Worm (Caenorhabditis elegans) whole organism, young adult: ENCODE results near the gene npr-32.
A peak's percentile ranks its signal among the peaks of the same experiment; 100 is the strongest.

Source experiments
- B0336.3 ChIP-seq: fragments of 200-800 bp; sonication (Bioruptor generic); IDR thresholded peaks from 2 replicates; pipeline ENCODE4 v1.3.6; 2022; ENCODE audit warnings: missing genetic modification characterization, missing compliant biosample characterization
- D2030.7 ChIP-seq: fragments of 200-800 bp; sonication (Bioruptor generic); IDR thresholded peaks from 2 replicates; pipeline ENCODE4 v1.3.6; 2022; ENCODE audit warnings: missing genetic modification reagents, missing genetic modification characterization, missing compliant biosample characterization
- F39B2.1 ChIP-seq: fragments of 200-800 bp; sonication (Bioruptor generic); IDR thresholded peaks from 2 replicates; pipeline ENCODE4 v1.3.6; 2022; ENCODE audit warnings: missing genetic modification reagents, missing genetic modification characterization, missing compliant biosample characterization
- F49E8.2 ChIP-seq: sonication (generic microtip); optimal IDR thresholded peaks from 3 replicates; lab custom pipeline; 2017; ENCODE audit warnings: missing genetic modification characterization, mild to moderate bottlenecking, missing compliant biosample characterization, antibody characterized with exemption, moderate library complexity; ENCODE audit not compliant: insufficient read depth
- F52B5.7 ChIP-seq: sonication (generic microtip); optimal IDR thresholded peaks from 2 replicates; lab custom pipeline; 2016; ENCODE audit warnings: mild to moderate bottlenecking, missing genetic modification characterization, missing compliant biosample characterization
- F57C9.4 ChIP-seq: sonication (generic microtip); optimal IDR thresholded peaks from 2 replicates; lab custom pipeline; 2017; ENCODE audit warnings: mild to moderate bottlenecking, missing genetic modification characterization, missing compliant biosample characterization
- K11D2.4 ChIP-seq: fragments of 200-800 bp; sonication (Bioruptor generic); IDR thresholded peaks from 2 replicates; pipeline ENCODE4 v1.3.6; 2022; ENCODE audit warnings: missing genetic modification reagents, missing genetic modification characterization, missing compliant biosample characterization
- Y67H2A.10 ChIP-seq: fragments of 200-800 bp; sonication (Bioruptor generic); conservative IDR thresholded peaks from 2 replicates; pipeline ENCODE4 v1.3.6; 2022; ENCODE audit warnings: missing genetic modification reagents, missing genetic modification characterization, missing compliant biosample characterization
- Y95B8A.8 ChIP-seq: fragments of 200-800 bp; sonication (Bioruptor generic); IDR thresholded peaks from 2 replicates; pipeline ENCODE4 v1.3.6; 2022; ENCODE audit warnings: missing genetic modification reagents, missing genetic modification characterization, missing compliant biosample characterization
- ama-1 ChIP-seq, 3 experiments: fragments of 150-350 bp in 1 of 3; sonication (generic microtip) in 2 of 3; optimal IDR thresholded peaks; 2 replicates each; lab custom pipeline; 2014 to 2018; ENCODE audit warnings: missing biosample characterization in 2 of 3, missing genetic modification characterization in 2 of 3, missing genetic modification reagents in 2 of 3
- athp-1 ChIP-seq: sonication (generic microtip); optimal IDR thresholded peaks from 2 replicates; lab custom pipeline; 2017; ENCODE audit warnings: mild to moderate bottlenecking, missing genetic modification characterization, missing compliant biosample characterization
- attf-3 ChIP-seq: fragments of 200-800 bp; sonication (Bioruptor generic); conservative IDR thresholded peaks from 2 replicates; pipeline ENCODE4 v1.3.6; 2022; ENCODE audit warnings: missing genetic modification reagents, missing genetic modification characterization, missing compliant biosample characterization
- attf-6 ChIP-seq: fragments of 200-800 bp; sonication (Bioruptor generic); IDR thresholded peaks from 2 replicates; pipeline ENCODE4 v1.3.6; 2022; ENCODE audit warnings: missing genetic modification reagents, missing genetic modification characterization, missing compliant biosample characterization
- ceh-40 ChIP-seq: fragments of 200-800 bp; sonication (Bioruptor generic); IDR thresholded peaks from 2 replicates; pipeline ENCODE4 v1.3.6; 2022; ENCODE audit warnings: missing genetic modification characterization, missing compliant biosample characterization
- die-1 ChIP-seq: sonication (generic microtip); optimal IDR thresholded peaks from 2 replicates; lab custom pipeline; 2016; ENCODE audit warnings: missing genotype, mild to moderate bottlenecking, missing genetic modification characterization, missing compliant biosample characterization
- dpff-1 ChIP-seq: sonication (generic microtip); optimal IDR thresholded peaks from 2 replicates; lab custom pipeline; 2017; ENCODE audit warnings: mild to moderate bottlenecking, missing genetic modification characterization, missing compliant biosample characterization
- egl-18 ChIP-seq: fragments of 200-800 bp; sonication (Bioruptor generic); IDR thresholded peaks from 2 replicates; pipeline ENCODE4 v1.3.6; 2022; ENCODE audit warnings: missing genetic modification reagents, missing genetic modification characterization, missing compliant biosample characterization
- egrh-3 ChIP-seq: fragments of 200-800 bp; sonication (Bioruptor generic); IDR thresholded peaks from 2 replicates; pipeline ENCODE4 v1.3.6; 2022; ENCODE audit warnings: missing genetic modification reagents, missing genetic modification characterization, missing compliant biosample characterization
- gei-17 ChIP-seq: fragments of 200-800 bp; sonication (Bioruptor generic); optimal IDR thresholded peaks from 2 replicates; lab custom pipeline; 2018; ENCODE audit warnings: mild to moderate bottlenecking, missing genetic modification characterization, missing compliant biosample characterization
- hlh-26 ChIP-seq: fragments of 200-800 bp; sonication (Bioruptor generic); conservative IDR thresholded peaks from 2 replicates; pipeline ENCODE4 v1.3.6; 2022; ENCODE audit warnings: missing genetic modification reagents, missing genetic modification characterization, missing compliant biosample characterization
- hmg-20 ChIP-seq: fragments of 200-800 bp; sonication (Bioruptor generic); IDR thresholded peaks from 2 replicates; pipeline ENCODE4 v1.3.6; 2022; ENCODE audit warnings: missing genetic modification reagents, missing genetic modification characterization, missing compliant biosample characterization
- let-607 ChIP-seq, 2 experiments: fragments of 200-800 bp in 1 of 2; sonication (Bioruptor generic) in 1 of 2; sonication (generic microtip) in 1 of 2; optimal IDR thresholded peaks; 2 replicates each; lab custom pipeline; 2016 to 2018; ENCODE audit warnings: mild to moderate bottlenecking in 2 of 2, missing compliant biosample characterization in 2 of 2, missing genetic modification characterization in 2 of 2, moderate library complexity in 2 of 2, missing genotype in 1 of 2
- lin-35 ChIP-seq, 3 experiments: fragments of 150-350 bp in 2 of 3; sonication (generic microtip) in 1 of 3; optimal IDR thresholded peaks; 2 replicates each; lab custom pipeline; 2014 to 2018; ENCODE audit warnings: missing biosample characterization in 3 of 3, missing genetic modification characterization in 3 of 3, missing genetic modification reagents in 3 of 3
- lir-1 ChIP-seq: fragments of 200-800 bp; sonication (Bioruptor generic); conservative IDR thresholded peaks from 2 replicates; pipeline ENCODE4 v1.3.6; 2022; ENCODE audit warnings: missing genetic modification reagents, missing genetic modification characterization, missing compliant biosample characterization
- lsy-27 ChIP-seq: sonication (generic microtip); optimal IDR thresholded peaks from 2 replicates; lab custom pipeline; 2017; ENCODE audit warnings: missing genetic modification characterization, mild to moderate bottlenecking, missing compliant biosample characterization, antibody characterized with exemption, missing genotype, borderline replicate concordance; ENCODE audit not compliant: insufficient read depth
- madf-3 ChIP-seq: fragments of 200-800 bp; sonication (Bioruptor generic); IDR thresholded peaks from 2 replicates; pipeline ENCODE4 v1.3.6; 2022; ENCODE audit warnings: missing genetic modification reagents, missing genetic modification characterization, missing compliant biosample characterization
- mcd-1 ChIP-seq: fragments of 200-800 bp; sonication (Bioruptor generic); IDR thresholded peaks from 2 replicates; pipeline ENCODE4 v1.3.6; 2022; ENCODE audit warnings: missing genetic modification reagents, missing genetic modification characterization, missing compliant biosample characterization
- mel-28 ChIP-seq: sonication (generic microtip); optimal IDR thresholded peaks from 2 replicates; lab custom pipeline; 2016; ENCODE audit warnings: borderline replicate concordance, mild to moderate bottlenecking, missing genetic modification characterization, missing compliant biosample characterization
- mes-4 ChIP-seq: sonication (generic microtip); optimal IDR thresholded peaks from 2 replicates; lab custom pipeline; 2016; ENCODE audit warnings: missing genotype, missing genetic modification characterization, missing compliant biosample characterization
- nfya-2 ChIP-seq: fragments of 200-800 bp; sonication (Bioruptor generic); IDR thresholded peaks from 2 replicates; pipeline ENCODE4 v1.3.6; 2022; ENCODE audit warnings: missing genetic modification reagents, missing genetic modification characterization, missing compliant biosample characterization
- nfyb-1 ChIP-seq: fragments of 200-800 bp; sonication (Bioruptor generic); IDR thresholded peaks from 2 replicates; pipeline ENCODE4 v1.3.6; 2022; ENCODE audit warnings: missing genetic modification reagents, missing genetic modification characterization, missing compliant biosample characterization
- nhr-179 ChIP-seq: sonication (generic microtip); optimal IDR thresholded peaks from 2 replicates; lab custom pipeline; 2016; ENCODE audit warnings: mild to moderate bottlenecking, missing genetic modification characterization, missing compliant biosample characterization
- rcor-1 ChIP-seq: fragments of 200-800 bp; sonication (Bioruptor generic); IDR thresholded peaks from 2 replicates; pipeline ENCODE4 v1.3.6; 2022; ENCODE audit warnings: missing genetic modification reagents, missing genetic modification characterization, missing compliant biosample characterization
- repo-1 ChIP-seq: sonication (generic microtip); optimal IDR thresholded peaks from 2 replicates; lab custom pipeline; 2017; ENCODE audit warnings: mild to moderate bottlenecking, missing genetic modification characterization, missing compliant biosample characterization
- sea-2 ChIP-seq: fragments of 200-800 bp; sonication (Bioruptor generic); IDR thresholded peaks from 2 replicates; pipeline ENCODE4 v1.3.6; 2022; ENCODE audit warnings: missing genetic modification characterization, missing compliant biosample characterization
- snpc-1.3 ChIP-seq: sonication (generic microtip); optimal IDR thresholded peaks from 2 replicates; lab custom pipeline; 2017; ENCODE audit warnings: missing genetic modification characterization, mild to moderate bottlenecking, missing compliant biosample characterization, antibody characterized with exemption, moderate library complexity, missing genotype, missing genetic modification reagents; ENCODE audit not compliant: insufficient read depth
- snpc-4 ChIP-seq, 5 experiments: fragments of 150-350 bp in 1 of 5; sonication (generic microtip) in 4 of 5; optimal IDR thresholded peaks; 2 replicates each; lab custom pipeline; 2014 to 2018; ENCODE audit warnings: missing genetic modification characterization in 5 of 5, missing biosample characterization in 3 of 5, antibody characterized with exemption in 2 of 5, mild to moderate bottlenecking in 2 of 5, missing compliant biosample characterization in 2 of 5, missing genotype in 2 of 5, moderate library complexity in 2 of 5, missing genetic modification reagents in 1 of 5
- somi-1 ChIP-seq: fragments of 200-800 bp; sonication (Bioruptor generic); optimal IDR thresholded peaks from 2 replicates; lab custom pipeline; 2018; ENCODE audit warnings: mild to moderate bottlenecking, missing genetic modification characterization, missing compliant biosample characterization
- sptf-2 ChIP-seq: fragments of 200-800 bp; sonication (Bioruptor generic); optimal IDR thresholded peaks from 2 replicates; lab custom pipeline; 2018; ENCODE audit warnings: mild to moderate bottlenecking, missing genetic modification characterization, missing compliant biosample characterization
- tbp1 ChIP-seq: fragments of 200-800 bp; sonication (Bioruptor generic); optimal IDR thresholded peaks from 2 replicates; lab custom pipeline; 2018; ENCODE audit warnings: mild to moderate bottlenecking, missing genetic modification characterization, missing compliant biosample characterization
- unc-130 ChIP-seq: sonication (generic microtip); optimal IDR thresholded peaks from 2 replicates; lab custom pipeline; 2016; ENCODE audit warnings: missing genetic modification reagents, missing genetic modification characterization, missing compliant biosample characterization
- xnd-1 ChIP-seq: sonication (generic microtip); optimal IDR thresholded peaks from 2 replicates; lab custom pipeline; 2016; ENCODE audit warnings: missing genotype, missing genetic modification reagents, missing genetic modification characterization, missing compliant biosample characterization
- ztf-18 ChIP-seq: sonication (generic microtip); optimal IDR thresholded peaks from 2 replicates; lab custom pipeline; 2016; ENCODE audit warnings: missing genotype, mild to moderate bottlenecking, missing genetic modification characterization, missing compliant biosample characterization
- ztf-22 ChIP-seq: fragments of 200-800 bp; sonication (Bioruptor generic); optimal IDR thresholded peaks from 2 replicates; lab custom pipeline; 2018; ENCODE audit warnings: mild to moderate bottlenecking, missing genetic modification characterization, moderate library complexity, missing compliant biosample characterization
- ztf-25 ChIP-seq: fragments of 200-800 bp; sonication (Bioruptor generic); IDR thresholded peaks from 2 replicates; pipeline ENCODE4 v1.3.6; 2022; ENCODE audit warnings: missing genetic modification reagents, missing genetic modification characterization, missing compliant biosample characterization
- ztf-3 ChIP-seq: fragments of 200-800 bp; sonication (Bioruptor generic); optimal IDR thresholded peaks from 2 replicates; lab custom pipeline; 2018; ENCODE audit warnings: mild to moderate bottlenecking, missing genetic modification characterization, missing compliant biosample characterization
- ztf-6 ChIP-seq: fragments of 200-800 bp; sonication (Bioruptor generic); IDR thresholded peaks from 2 replicates; pipeline ENCODE4 v1.3.6; 2022; ENCODE audit warnings: missing genetic modification reagents, missing genetic modification characterization, missing compliant biosample characterization

Gene npr-32

ce11 chrIV:17273602-17274110 lies 42.8 kb upstream of the npr-32 start, which contains the start of gene gln-5 (continued):
- TF ChIP-seq lir-1 (GFP tag; lab: Robert Waterston, UW) (no peak; the same call in 1 of the 2 replicates), snpc-4 (GFP tag; optimal IDR thresholded peaks at IDR 0.05; lab: Kevin White, UChicago) (peak; percentile 35), snpc-4 (tag; optimal IDR thresholded peaks at IDR 0.05; lab: Kevin White, UChicago) (peak in 3 of 4 experiments; percentile 16 to 76 (median 71)), gei-17 (GFP tag; lab: Kevin White, UChicago) (no peak), repo-1 (tag; lab: Kevin White, UChicago) (no peak), D2030.7 (peak; percentile 97), nfyb-1 (GFP tag; lab: Robert Waterston, UW) (peak; percentile 27; the same call in 1 of the 2 replicates), ztf-18 (no peak), attf-6 (GFP tag; lab: Robert Waterston, UW) (peak; percentile 88), xnd-1 (tag; lab: Kevin White, UChicago) (peak; percentile 93), F57C9.4 (tag; lab: Kevin White, UChicago) (no peak), ztf-22 (GFP tag; lab: Kevin White, UChicago) (no peak), F52B5.7 (tag; lab: Kevin White, UChicago) (no peak), snpc-1.3 (tag; lab: Kevin White, UChicago) (peak; percentile 41), madf-3 (peak; percentile 96), ama-1 (optimal IDR thresholded peaks at IDR 0.05; lab: Kevin White, UChicago) (no peak), ama-1 (GFP tag; optimal IDR thresholded peaks at IDR 0.05; lab: Kevin White, UChicago) (no peak), lin-35 (GFP tag; optimal IDR thresholded peaks at IDR 0.05; lab: Kevin White, UChicago) (peak in 1 of 3 experiments; percentile 7), dpff-1 (tag; lab: Kevin White, UChicago) (no peak), Y67H2A.10 (GFP tag; lab: Robert Waterston, UW) (no peak), nhr-179 (tag; lab: Kevin White, UChicago) (no peak), attf-3 (GFP tag; lab: Robert Waterston, UW) (no peak), ceh-40 (GFP tag; lab: Robert Waterston, UW) (no peak), unc-130 (GFP tag; lab: Kevin White, UChicago) (no peak), mel-28 (tag; lab: Kevin White, UChicago) (no peak), mes-4 (no peak), Y95B8A.8 (GFP tag; lab: Robert Waterston, UW) (0 out of 2 replicates have a peak, but pooled peaks have one; percentile 66), nfya-2 (GFP tag; lab: Robert Waterston, UW) (no peak), die-1 (no peak), sea-2 (GFP tag; lab: Robert Waterston, UW) (no peak), athp-1 (tag; lab: Kevin White, UChicago) (peak; percentile 16), hmg-20 (GFP tag; lab: Robert Waterston, UW) (no peak), F39B2.1 (no peak), let-607 (tag; optimal IDR thresholded peaks at IDR 0.05; lab: Kevin White, UChicago) (no peak), tbp1 (peak; percentile 42), mcd-1 (GFP tag; lab: Robert Waterston, UW) (peak; percentile 37; the same call in 1 of the 2 replicates), B0336.3 (GFP tag; lab: Robert Waterston, UW) (peak; percentile 37; the same call in 1 of the 2 replicates), rcor-1 (GFP tag; lab: Robert Waterston, UW) (peak; percentile 77), hlh-26 (no peak), ztf-3 (GFP tag; lab: Kevin White, UChicago) (no peak), K11D2.4 (GFP tag; lab: Robert Waterston, UW) (no peak), ztf-25 (GFP tag; lab: Robert Waterston, UW) (no peak), ztf-6 (GFP tag; lab: Robert Waterston, UW) (no peak), egrh-3 (no peak), lsy-27 (tag; lab: Kevin White, UChicago) (no peak), somi-1 (GFP tag; lab: Kevin White, UChicago) (no peak), egl-18 (GFP tag; lab: Robert Waterston, UW) (no peak), sptf-2 (GFP tag; lab: Kevin White, UChicago) (no peak), F49E8.2 (tag; lab: Kevin White, UChicago) (peak; percentile 48)
